Worm (Caenorhabditis elegans) whole organism, L1 larva: ENCODE data around the gene K04C2.8.
A peak's percentile ranks its signal among the peaks of the same experiment; 100 is the strongest.

ENCODE experiments used
- elt-2 ChIP-seq: sonication (generic microtip); optimal IDR thresholded peaks from 2 replicates; lab custom pipeline; 2016; ENCODE audit warnings: missing genetic modification characterization, mild to moderate bottlenecking, inconsistent platforms, missing compliant biosample characterization, missing genetic modification reagents
- hlh-4 ChIP-seq: sonication (generic microtip); optimal IDR thresholded peaks from 2 replicates; lab custom pipeline; 2016; ENCODE audit warnings: mild to moderate bottlenecking, missing genetic modification characterization, missing compliant biosample characterization
- snpc-4 ChIP-seq: fragments of 150-350 bp; optimal IDR thresholded peaks from 2 replicates; lab custom pipeline; 2014; ENCODE audit warnings: missing biosample characterization, missing genetic modification characterization
- tbx-2 ChIP-seq: sonication (generic microtip); optimal IDR thresholded peaks from 2 replicates; lab custom pipeline; 2016; ENCODE audit warnings: missing genetic modification characterization, missing compliant biosample characterization

DNA sequence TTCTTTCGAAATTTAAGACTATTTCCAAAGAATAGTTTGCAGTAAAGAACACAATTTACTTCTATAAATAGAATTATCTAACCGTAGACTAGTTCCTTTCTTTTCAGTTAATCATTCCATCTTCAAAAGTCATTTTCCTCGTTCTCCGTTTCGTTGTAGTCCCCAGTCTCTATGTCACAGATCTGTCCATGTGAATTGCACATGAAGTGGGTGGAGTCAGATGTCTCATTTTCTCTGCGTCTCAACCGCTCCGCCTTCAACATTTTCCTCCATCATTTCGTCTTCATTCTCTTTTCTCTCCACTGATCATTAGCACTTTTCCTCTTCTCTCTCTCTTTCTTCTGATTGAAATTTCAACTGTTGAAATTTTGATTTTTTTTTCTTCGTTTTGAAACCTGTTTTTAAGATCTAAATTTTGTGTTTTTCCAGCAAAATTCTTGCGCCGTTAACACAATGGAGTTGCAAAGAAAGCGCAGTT, 27.5 kb downstream of the K04C2.8 start, which contains the start of gene T07E3.4:
- TF ChIP-seq hlh-4 (tag; lab: Kevin White, UChicago) (no peak), tbx-2 (tag; lab: Kevin White, UChicago) (peak; percentile 89), snpc-4 (tag; lab: Kevin White, UChicago) (peak; percentile 23), elt-2 (tag; lab: Kevin White, UChicago) (peak; percentile 30)
